Worm (Caenorhabditis elegans) whole organism, L4 larva: Measurements from ENCODE around the gene B0218.5.

Experiments used
- F10B5.3 ChIP-seq: sonication (generic microtip); optimal IDR thresholded peaks from 2 replicates; lab custom pipeline; 2016; ENCODE audit warnings: mild to moderate bottlenecking, missing genetic modification characterization, missing compliant biosample characterization
- daf-19 ChIP-seq: fragments of 200-800 bp; sonication (Bioruptor generic); conservative IDR thresholded peaks from 2 replicates; pipeline ENCODE4 v1.3.6; 2022; ENCODE audit warnings: missing genetic modification characterization, missing compliant biosample characterization
- duxl-1 ChIP-seq: sonication (generic microtip); optimal IDR thresholded peaks from 2 replicates; lab custom pipeline; 2016; ENCODE audit warnings: mild to moderate bottlenecking, missing genetic modification characterization, moderate library complexity, missing compliant biosample characterization; ENCODE audit not compliant: poor library complexity
- dve-1 ChIP-seq: sonication (generic microtip); optimal IDR thresholded peaks from 2 replicates; lab custom pipeline; 2017; ENCODE audit warnings: antibody characterized with exemption, mild to moderate bottlenecking, missing genetic modification characterization, missing compliant biosample characterization; ENCODE audit not compliant: insufficient read depth
- fkh-10 ChIP-seq: fragments of 150-350 bp; optimal IDR thresholded peaks from 2 replicates; lab custom pipeline; 2014; ENCODE audit warnings: missing biosample characterization, missing genetic modification reagents, missing genetic modification characterization
- hmg-1.1 ChIP-seq: fragments of 200-800 bp; sonication (Bioruptor generic); IDR thresholded peaks from 2 replicates; pipeline ENCODE4 v1.3.6; 2022; ENCODE audit warnings: missing genetic modification reagents, missing genetic modification characterization, missing compliant biosample characterization
- lim-7 ChIP-seq: fragments of 200-800 bp; sonication (Bioruptor generic); IDR thresholded peaks from 2 replicates; pipeline ENCODE4 v1.3.6; 2022; ENCODE audit warnings: missing genetic modification characterization, missing compliant biosample characterization
- madf-9 ChIP-seq: fragments of 200-800 bp; sonication (Bioruptor generic); conservative IDR thresholded peaks from 2 replicates; pipeline ENCODE4 v1.3.6; 2022; ENCODE audit warnings: missing genetic modification reagents, missing genetic modification characterization, missing compliant biosample characterization
- mxl-3 ChIP-seq: fragments of 200-800 bp; sonication (Bioruptor generic); optimal IDR thresholded peaks from 2 replicates; lab custom pipeline; 2018; ENCODE audit warnings: mild to moderate bottlenecking, missing genetic modification characterization, missing compliant biosample characterization
- nhr-28 ChIP-seq: fragments of 150-350 bp; optimal IDR thresholded peaks from 2 replicates; lab custom pipeline; 2014; ENCODE audit warnings: missing biosample characterization, missing genetic modification characterization
- skn-1 ChIP-seq: fragments of 150-350 bp; optimal IDR thresholded peaks from 2 replicates; lab custom pipeline; 2014; ENCODE audit warnings: missing biosample characterization, missing genetic modification characterization
- spr-3 ChIP-seq: fragments of 200-800 bp; sonication (Bioruptor generic); optimal IDR thresholded peaks from 2 replicates; lab custom pipeline; 2018; ENCODE audit warnings: mild to moderate bottlenecking, missing genetic modification characterization, missing compliant biosample characterization

B0218.5 gene

DNA sequence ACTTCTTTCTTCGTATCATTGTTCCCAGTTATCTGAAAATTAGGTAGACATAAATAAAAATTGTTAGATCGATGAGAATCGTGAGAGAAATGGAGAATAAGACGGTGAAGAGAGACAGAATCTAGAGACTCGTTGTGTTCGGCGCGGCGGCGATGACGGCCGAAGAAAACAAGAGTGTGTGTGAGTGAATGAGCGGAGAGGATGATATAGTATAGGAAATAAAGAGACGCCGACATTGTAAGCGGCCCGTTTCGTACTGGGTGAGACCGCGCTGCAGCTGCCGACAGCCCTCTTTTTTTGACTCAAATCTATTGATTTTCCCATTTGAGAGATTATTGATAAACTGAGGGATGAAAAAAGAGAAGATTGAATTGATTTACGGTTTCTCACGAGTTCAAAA, 44.9 kb downstream of the B0218.5 start, which contains the start of gene Y42H9AR.4 (continued):
- TF ChIP-seq fkh-10 (GFP tag; lab: Kevin White, UChicago) (no peak), madf-9 (GFP tag; lab: Robert Waterston, UW) (0 out of 2 replicates have a peak, but pooled peaks have one; percentile 8), daf-19 (GFP tag; lab: Robert Waterston, UW) (no peak), nhr-28 (tag; lab: Kevin White, UChicago) (peak; percentile 53), mxl-3 (GFP tag; lab: Kevin White, UChicago) (peak; percentile 65), hmg-1.1 (GFP tag; lab: Robert Waterston, UW) (peak; percentile 60; the same call in 1 of the 2 replicates), lim-7 (GFP tag; lab: Robert Waterston, UW) (no peak), F10B5.3 (tag; lab: Kevin White, UChicago) (no peak), duxl-1 (tag; lab: Kevin White, UChicago) (no peak), dve-1 (tag; lab: Kevin White, UChicago) (peak; percentile 34)

- TF ChIP-seq skn-1 (tag; lab: Kevin White, UChicago) (no peak), spr-3 (no peak)
These were observed 49.6 kb downstream of the B0218.5 start, which contains the start of gene rabs-5 for ce11 chrIV:8107502-8107901. Gene rabs-5 (minus strand): TSS chrIV:8107602.
